Worm (Caenorhabditis elegans) whole organism, mixed stage, embryonic: ENCODE measurements around the gene oac-41.

ENCODE experiments used
- lin-13 ChIP-seq: fragments of 150-350 bp; optimal IDR thresholded peaks from 2 replicates; lab custom pipeline; 2014; ENCODE audit warnings: missing biosample characterization, missing genetic modification characterization
- nhr-28 ChIP-seq: fragments of 150-350 bp; optimal IDR thresholded peaks from 2 replicates; lab custom pipeline; 2014; ENCODE audit warnings: missing biosample characterization, missing genetic modification characterization
- pha-4 ChIP-seq: fragments of 150-350 bp; optimal IDR thresholded peaks from 2 replicates; lab custom pipeline; 2018; ENCODE audit warnings: missing biosample characterization, missing genetic modification reagents, missing genetic modification characterization
- sptf-1 ChIP-seq: sonication (generic microtip); optimal IDR thresholded peaks from 2 replicates; lab custom pipeline; 2017; ENCODE audit warnings: mild to moderate bottlenecking, missing genetic modification characterization, moderate library complexity, missing compliant biosample characterization

ce11 chrV:8984783-8985182 is 37.2 kb downstream of the oac-41 start:
- no peak for TF ChIP-seq nhr-28 (tag; lab: Kevin White, UChicago)
- TF ChIP-seq lin-13 (tag; lab: Kevin White, UChicago) = no peak
- TF ChIP-seq pha-4 (tag; lab: Kevin White, UChicago) = no peak
- no peak for TF ChIP-seq sptf-1 (tag; lab: Kevin White, UChicago)
